Fruit fly (Drosophila melanogaster) whole organism, embryonic: ENCODE results near the gene CG13124.

ENCODE experiments used
- Ada2b ChIP-seq: fragments of 200-800 bp; sonication (Bioruptor generic); IDR thresholded peaks from 2 replicates; pipeline ENCODE4 v1.3.6; 2022; ENCODE audit warnings: missing biosample characterization, missing genetic modification characterization
- Atf3 ChIP-seq: fragments of 200-800 bp; sonication (Bioruptor generic); optimal IDR thresholded peaks from 3 replicates; lab custom pipeline; 2016; ENCODE audit warnings: missing biosample characterization, missing genetic modification characterization
- Atf6 ChIP-seq: fragments of 200-800 bp; sonication (Bioruptor generic); IDR thresholded peaks from 2 replicates; pipeline ENCODE4 v1.3.6; 2022; ENCODE audit warnings: missing biosample characterization, missing genetic modification characterization
- CG12391 ChIP-seq: fragments of 200-800 bp; sonication (Bioruptor generic); optimal IDR thresholded peaks from 3 replicates; lab custom pipeline; 2018; ENCODE audit warnings: missing biosample characterization, mild to moderate bottlenecking, missing genetic modification characterization, moderate library complexity
- CG13894 ChIP-seq: fragments of 200-800 bp; sonication (Bioruptor generic); optimal IDR thresholded peaks from 3 replicates; lab custom pipeline; 2018; ENCODE audit warnings: missing biosample characterization, mild to moderate bottlenecking, missing genetic modification characterization, moderate library complexity
- CG1602 ChIP-seq: fragments of 200-800 bp; sonication (Bioruptor generic); optimal IDR thresholded peaks from 3 replicates; lab custom pipeline; 2016; ENCODE audit warnings: missing biosample characterization, missing genetic modification characterization
- CG17385 ChIP-seq: fragments of 200-800 bp; sonication (Bioruptor generic); optimal IDR thresholded peaks from 3 replicates; lab custom pipeline; 2018; ENCODE audit warnings: missing biosample characterization, mild to moderate bottlenecking, missing genetic modification characterization
- CG17612 ChIP-seq: fragments of 200-800 bp; sonication (Bioruptor generic); IDR thresholded peaks from 2 replicates; pipeline ENCODE4 v1.3.6; 2022; ENCODE audit warnings: missing biosample characterization, missing genetic modification characterization
- CG18619 ChIP-seq: fragments of 200-800 bp; sonication (Bioruptor generic); optimal IDR thresholded peaks from 3 replicates; lab custom pipeline; 2017; ENCODE audit warnings: missing biosample characterization, mild to moderate bottlenecking, missing genetic modification characterization
- CG18764 ChIP-seq: fragments of 200-800 bp; sonication (Bioruptor generic); optimal IDR thresholded peaks from 3 replicates; lab custom pipeline; 2016; ENCODE audit warnings: missing biosample characterization, missing genetic modification characterization
- CG3163 ChIP-seq: fragments of 200-800 bp; sonication (Bioruptor generic); optimal IDR thresholded peaks from 3 replicates; lab custom pipeline; 2016; ENCODE audit warnings: missing biosample characterization, missing genetic modification characterization
- CG32767 ChIP-seq: fragments of 200-800 bp; sonication (Bioruptor generic); IDR thresholded peaks from 2 replicates; pipeline ENCODE4 v1.3.6; 2022; ENCODE audit warnings: missing biosample characterization, missing genetic modification characterization
- CG43689 ChIP-seq: fragments of 200-800 bp; sonication (Bioruptor generic); IDR thresholded peaks from 2 replicates; pipeline ENCODE4 v1.3.6; 2022; ENCODE audit warnings: missing biosample characterization, missing genetic modification characterization
- CG4424 ChIP-seq: fragments of 200-800 bp; sonication (Bioruptor generic); optimal IDR thresholded peaks from 3 replicates; lab custom pipeline; 2016; ENCODE audit warnings: missing biosample characterization, missing genetic modification characterization
- CG4617 ChIP-seq: fragments of 200-800 bp; sonication (Bioruptor generic); optimal IDR thresholded peaks from 3 replicates; lab custom pipeline; 2016; ENCODE audit warnings: missing biosample characterization, missing genetic modification characterization, borderline replicate concordance
- CG5953 ChIP-seq: fragments of 200-800 bp; sonication (Bioruptor generic); IDR thresholded peaks from 2 replicates; pipeline ENCODE4 v1.3.6; 2022; ENCODE audit warnings: missing biosample characterization, missing genetic modification characterization
- CG7745 ChIP-seq: fragments of 200-800 bp; sonication (Bioruptor generic); optimal IDR thresholded peaks from 2 replicates; lab custom pipeline; 2018; ENCODE audit warnings: missing biosample characterization, mild to moderate bottlenecking, missing genetic modification characterization, moderate library complexity
- CG8924 ChIP-seq: fragments of 200-800 bp; optimal IDR thresholded peaks from 3 replicates; lab custom pipeline; 2019; ENCODE audit warnings: missing biosample characterization, mild to moderate bottlenecking, missing genetic modification characterization, moderate library complexity
- CG9437 ChIP-seq: fragments of 200-800 bp; sonication (Bioruptor generic); optimal IDR thresholded peaks from 2 replicates; lab custom pipeline; 2018; ENCODE audit warnings: missing biosample characterization, mild to moderate bottlenecking, missing genetic modification characterization
- D ChIP-seq, 2 experiments: fragments of 200-800 bp in 1 of 2; fragments of >200 bp in 1 of 2; sonication (Bioruptor generic) in 1 of 2; optimal IDR thresholded peaks; 2 replicates in 1 of 2; 3 replicates in 1 of 2; lab custom pipeline; 2017; ENCODE audit warnings: mild to moderate bottlenecking in 1 of 2, missing biosample characterization in 1 of 2, missing genetic modification characterization in 1 of 2, missing genetic modification reagents in 1 of 2
- D19B ChIP-seq: fragments of 200-800 bp; sonication (Bioruptor generic); optimal IDR thresholded peaks from 2 replicates; lab custom pipeline; 2017; ENCODE audit warnings: missing biosample characterization, mild to moderate bottlenecking, missing genetic modification characterization
- Dfd ChIP-seq, 2 experiments: fragments of >200 bp; optimal IDR thresholded peaks; 2 replicates each; lab custom pipeline; 2017; ENCODE audit warnings: missing biosample characterization in 2 of 2, missing genetic modification characterization in 2 of 2
- Doc3 ChIP-seq: fragments of 200-800 bp; sonication (Bioruptor generic); IDR thresholded peaks from 3 replicates; pipeline ENCODE4 v1.3.6; 2022; ENCODE audit warnings: missing biosample characterization, missing genetic modification characterization; ENCODE audit not compliant: partially characterized antibody
- Drgx ChIP-seq: fragments of 200-800 bp; sonication (Bioruptor generic); IDR thresholded peaks from 2 replicates; pipeline ENCODE4 v1.3.6; 2022; ENCODE audit warnings: missing biosample characterization, missing genetic modification characterization
- Ets97D ChIP-seq: fragments of 200-800 bp; sonication (Bioruptor generic); optimal IDR thresholded peaks from 3 replicates; lab custom pipeline; 2016; ENCODE audit warnings: missing biosample characterization, missing genetic modification characterization
- Hmr ChIP-seq: fragments of 200-800 bp; sonication (Bioruptor generic); optimal IDR thresholded peaks from 3 replicates; lab custom pipeline; 2017; ENCODE audit warnings: mild to moderate bottlenecking, missing biosample characterization, missing genetic modification reagents, missing genetic modification characterization
- Hr3 ChIP-seq: fragments of 200-800 bp; sonication (Bioruptor generic); optimal IDR thresholded peaks from 3 replicates; lab custom pipeline; 2016; ENCODE audit warnings: missing biosample characterization, missing genetic modification characterization
- Hr51 ChIP-seq, 2 experiments: fragments of 200-800 bp; sonication (Bioruptor generic); optimal IDR thresholded peaks; 2 replicates in 1 of 2; 3 replicates in 1 of 2; lab custom pipeline; 2016 to 2018; ENCODE audit warnings: missing biosample characterization in 2 of 2, missing genetic modification characterization in 2 of 2, mild to moderate bottlenecking in 1 of 2, moderate library complexity in 1 of 2
- Hsf ChIP-seq: fragments of 200-800 bp; sonication (Bioruptor generic); optimal IDR thresholded peaks from 3 replicates; lab custom pipeline; 2016; ENCODE audit warnings: missing biosample characterization, missing genetic modification characterization
- Lhr ChIP-seq: fragments of 200-800 bp; sonication (Bioruptor generic); optimal IDR thresholded peaks from 3 replicates; lab custom pipeline; 2017; ENCODE audit warnings: mild to moderate bottlenecking, missing biosample characterization, missing genetic modification reagents, missing genetic modification characterization
- NFAT ChIP-seq: fragments of 200-800 bp; sonication (Bioruptor generic); IDR thresholded peaks from 2 replicates; pipeline ENCODE4 v1.3.6; 2022; ENCODE audit warnings: missing biosample characterization, missing genetic modification characterization
- Opbp ChIP-seq: fragments of 200-800 bp; sonication (Bioruptor generic); IDR thresholded peaks from 3 replicates; pipeline ENCODE4 v1.3.6; 2022; ENCODE audit warnings: missing biosample characterization, missing genetic modification characterization; ENCODE audit not compliant: partially characterized antibody
- Six4 ChIP-seq: fragments of 200-800 bp; sonication (Bioruptor generic); optimal IDR thresholded peaks from 2 replicates; lab custom pipeline; 2016; ENCODE audit warnings: missing biosample characterization, missing genetic modification characterization
- Stat92E ChIP-seq, 3 experiments: fragments of >200 bp in 2 of 3; fragments of 200-800 bp in 1 of 3; sonication (Bioruptor generic) in 1 of 3; optimal IDR thresholded peaks; 2 replicates each; lab custom pipeline; 2017 to 2019; ENCODE audit warnings: missing biosample characterization in 3 of 3, missing genetic modification characterization in 3 of 3, mild to moderate bottlenecking in 1 of 3, moderate library complexity in 1 of 3
- ash1 ChIP-seq: fragments of 200-800 bp; sonication (Bioruptor generic); optimal IDR thresholded peaks from 2 replicates; lab custom pipeline; 2018; ENCODE audit warnings: missing biosample characterization, mild to moderate bottlenecking, missing genetic modification characterization
- croc ChIP-seq: fragments of 200-800 bp; sonication (Bioruptor generic); conservative IDR thresholded peaks from 3 replicates; pipeline ENCODE4 v1.3.6; 2022; ENCODE audit warnings: missing biosample characterization, missing genetic modification characterization
- fd96Cb ChIP-seq: fragments of 200-800 bp; sonication (Bioruptor generic); optimal IDR thresholded peaks from 2 replicates; lab custom pipeline; 2018; ENCODE audit warnings: missing biosample characterization, mild to moderate bottlenecking, missing genetic modification characterization, moderate library complexity
- gce ChIP-seq: fragments of 200-800 bp; sonication (Bioruptor generic); IDR thresholded peaks from 3 replicates; pipeline ENCODE4 v1.3.6; 2022; ENCODE audit warnings: missing biosample characterization, missing genetic modification characterization
- gsb-n ChIP-seq: fragments of 200-800 bp; sonication (Bioruptor generic); optimal IDR thresholded peaks from 3 replicates; lab custom pipeline; 2018; ENCODE audit warnings: missing biosample characterization, mild to moderate bottlenecking, missing genetic modification characterization
- hkb ChIP-seq, 2 experiments: fragments of 200-800 bp in 1 of 2; fragments of >200 bp in 1 of 2; sonication (Bioruptor generic) in 1 of 2; IDR thresholded peaks in 1 of 2; optimal IDR thresholded peaks in 1 of 2; 2 replicates each; pipeline versions ENCODE4 v1.3.6 to Lab custom; 2017 to 2022; ENCODE audit warnings: missing biosample characterization in 1 of 2, missing genetic modification characterization in 1 of 2
- inv ChIP-seq: fragments of 200-800 bp; sonication (Bioruptor generic); IDR thresholded peaks from 2 replicates; pipeline ENCODE4 v1.3.6; 2022; ENCODE audit warnings: missing biosample characterization, missing genetic modification characterization; ENCODE audit not compliant: partially characterized antibody
- ken ChIP-seq: fragments of 200-800 bp; sonication (Bioruptor generic); IDR thresholded peaks from 3 replicates; pipeline ENCODE4 v1.3.6; 2022; ENCODE audit warnings: missing biosample characterization, missing genetic modification characterization
- lab ChIP-seq: fragments of 200-800 bp; sonication (Bioruptor generic); optimal IDR thresholded peaks from 3 replicates; lab custom pipeline; 2017; ENCODE audit warnings: missing biosample characterization, missing genetic modification characterization, mild to moderate bottlenecking, moderate library complexity, missing genetic modification reagents
- lilli ChIP-seq: fragments of 200-800 bp; sonication (Bioruptor generic); optimal IDR thresholded peaks from 3 replicates; lab custom pipeline; 2016; ENCODE audit warnings: missing biosample characterization, missing genetic modification characterization
- lola ChIP-seq, 3 experiments: fragments of >200 bp in 2 of 3; fragments of 200-800 bp in 1 of 3; sonication (Bioruptor generic) in 1 of 3; optimal IDR thresholded peaks; 2 replicates each; lab custom pipeline; 2017 to 2019; ENCODE audit warnings: missing biosample characterization in 3 of 3, missing genetic modification characterization in 3 of 3, mild to moderate bottlenecking in 1 of 3, moderate library complexity in 1 of 3
- maf-S ChIP-seq: fragments of 200-800 bp; sonication (Bioruptor generic); optimal IDR thresholded peaks from 2 replicates; lab custom pipeline; 2016; ENCODE audit warnings: missing biosample characterization, missing genetic modification characterization
- pan ChIP-seq, 4 experiments: fragments of >200 bp in 3 of 4; fragments of 200-800 bp in 1 of 4; sonication (Bioruptor generic) in 1 of 4; optimal IDR thresholded peaks in 3 of 4; IDR thresholded peaks in 1 of 4; 2 replicates each; pipeline versions ENCODE4 v1.3.6 to Lab custom; 2017 to 2022; ENCODE audit warnings: missing biosample characterization in 2 of 4, missing genetic modification characterization in 2 of 4, mixed read lengths in 1 of 4
- sima ChIP-seq: fragments of 200-800 bp; sonication (Bioruptor generic); optimal IDR thresholded peaks from 2 replicates; lab custom pipeline; 2016; ENCODE audit warnings: missing biosample characterization, missing genetic modification characterization
- sr ChIP-seq: fragments of 200-800 bp; sonication (Bioruptor generic); IDR thresholded peaks from 3 replicates; pipeline ENCODE4 v1.3.6; 2022; ENCODE audit warnings: missing biosample characterization, missing genetic modification characterization

The CG13124 gene

DNA sequence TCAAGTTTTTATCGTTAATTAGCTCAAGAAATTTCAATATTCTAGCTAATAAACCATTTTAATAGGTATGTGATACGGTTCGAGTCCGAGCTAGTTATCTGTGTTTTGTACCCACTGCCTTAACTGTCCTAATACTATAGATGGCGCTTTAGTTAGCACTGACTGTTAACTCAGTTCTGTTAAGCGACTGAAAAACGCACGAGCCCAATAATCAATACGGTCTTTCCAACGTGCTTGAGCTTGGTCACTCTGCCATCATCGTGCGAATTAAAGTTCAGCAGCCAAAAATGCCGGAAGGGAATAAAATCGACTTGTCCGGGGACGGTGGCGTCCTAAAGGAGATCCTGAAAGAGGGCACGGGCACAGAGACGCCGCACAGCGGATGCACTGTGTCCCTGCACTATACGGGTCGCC is 20.6 kb downstream of the CG13124 start, which contains the start of gene Fkbp59 (continued):
- no peak for TF ChIP-seq lola (GFP tag; optimal IDR thresholded peaks at IDR 0.05; lab: Kevin White, UChicago)
- no peak for TF ChIP-seq Atf6 (GFP tag; lab: Robert Waterston, UW)
- TF ChIP-seq CG5953 (GFP tag; lab: Robert Waterston, UW): no peak
- TF ChIP-seq CG4617 (GFP tag; lab: Kevin White, UChicago): peak; percentile 22
- TF ChIP-seq Lhr (GFP tag; lab: Kevin White, UChicago): peak; percentile 58
- no peak for TF ChIP-seq D (optimal IDR thresholded peaks at IDR 0.05; lab: Kevin White, UChicago)
- no peak for TF ChIP-seq D (GFP tag; optimal IDR thresholded peaks at IDR 0.05; lab: Kevin White, UChicago)
- peak; percentile 58; the same call in 2 of the 3 replicates for TF ChIP-seq Opbp
- no peak for TF ChIP-seq ken (GFP tag; lab: Robert Waterston, UW)
- TF ChIP-seq CG18619 (GFP tag; lab: Kevin White, UChicago): no peak
- TF ChIP-seq CG8924 (tag; lab: Kevin White, UChicago): no peak
- peak; percentile 97 for TF ChIP-seq D19B (GFP tag; lab: Kevin White, UChicago)
- TF ChIP-seq Six4 (GFP tag; lab: Kevin White, UChicago): no peak
- TF ChIP-seq gce: no peak
- no peak for TF ChIP-seq hkb (optimal IDR thresholded peaks at IDR 0.05; lab: Kevin White, UChicago)
- no peak for TF ChIP-seq hkb (GFP tag; IDR thresholded peaks at IDR 0.05; lab: Robert Waterston, UW)
- TF ChIP-seq CG4424 (GFP tag; lab: Kevin White, UChicago): no peak
- TF ChIP-seq NFAT (GFP tag; lab: Robert Waterston, UW): peak; percentile 27; the same call in 1 of the 2 replicates
- peak; percentile 22 for TF ChIP-seq CG12391 (tag; lab: Kevin White, UChicago)
- no peak for TF ChIP-seq CG18764 (GFP tag; lab: Kevin White, UChicago)
- no peak for TF ChIP-seq CG43689
- TF ChIP-seq Atf3: no peak
- TF ChIP-seq CG13894 (tag; lab: Kevin White, UChicago): peak; percentile 25
- TF ChIP-seq Doc3 (GFP tag; lab: Robert Waterston, UW): no peak
- TF ChIP-seq croc (GFP tag; lab: Robert Waterston, UW): no peak
- peak; percentile 55 for TF ChIP-seq inv
- TF ChIP-seq CG17385: no peak
- TF ChIP-seq Ets97D (GFP tag; lab: Kevin White, UChicago): peak; percentile 23
- peak; percentile 17 for TF ChIP-seq Hsf (GFP tag; lab: Kevin White, UChicago)
- TF ChIP-seq fd96Cb: no peak
- no peak for TF ChIP-seq pan (optimal IDR thresholded peaks at IDR 0.05; lab: Kevin White, UChicago)
- no peak for TF ChIP-seq pan (GFP tag; optimal IDR thresholded peaks at IDR 0.05 in 1 of 2, IDR thresholded peaks at IDR 0.05 in 1 of 2)
- no peak for TF ChIP-seq Drgx (GFP tag; lab: Robert Waterston, UW)
- TF ChIP-seq CG7745 (tag; lab: Kevin White, UChicago): no peak
- peak; percentile 48 for TF ChIP-seq Hmr
- TF ChIP-seq maf-S (GFP tag; lab: Kevin White, UChicago): no peak
- no peak for TF ChIP-seq CG3163
- no peak for TF ChIP-seq Ada2b (GFP tag; lab: Robert Waterston, UW)
- peak in 1 of 2 experiments; percentile 37 for TF ChIP-seq Hr51 (GFP tag; optimal IDR thresholded peaks at IDR 0.05; lab: Kevin White, UChicago)
- no peak for TF ChIP-seq CG32767 (GFP tag; lab: Robert Waterston, UW)
- TF ChIP-seq Dfd (GFP tag; optimal IDR thresholded peaks at IDR 0.05; lab: Kevin White, UChicago): no peak
- no peak for TF ChIP-seq gsb-n (tag; lab: Kevin White, UChicago)
- peak; percentile 18 for TF ChIP-seq lilli (GFP tag; lab: Kevin White, UChicago)
- TF ChIP-seq CG17612: no peak
- no peak for TF ChIP-seq Hr3 (GFP tag; lab: Kevin White, UChicago)
- no peak for TF ChIP-seq ash1 (GFP tag; lab: Kevin White, UChicago)
- no peak for TF ChIP-seq Stat92E (GFP tag; optimal IDR thresholded peaks at IDR 0.05; lab: Kevin White, UChicago)
- no peak for TF ChIP-seq CG9437 (GFP tag; lab: Kevin White, UChicago)
- TF ChIP-seq sr (GFP tag; lab: Robert Waterston, UW): no peak
- TF ChIP-seq lab (GFP tag; lab: Kevin White, UChicago): no peak
- no peak for TF ChIP-seq sima
- TF ChIP-seq CG1602 (GFP tag; lab: Kevin White, UChicago): no peak
